Fruit fly (Drosophila melanogaster) whole organism, embryonic: ENCODE measurements around the gene CG33096.

ENCODE experiments used
- BtbVII ChIP-seq: fragments of 200-800 bp; sonication (Bioruptor generic); optimal IDR thresholded peaks from 3 replicates; lab custom pipeline; 2017; ENCODE audit warnings: missing biosample characterization, mild to moderate bottlenecking, missing genetic modification characterization
- CG1024 ChIP-seq: fragments of 200-800 bp; sonication (Bioruptor generic); IDR thresholded peaks from 2 replicates; pipeline ENCODE4 v1.3.6; 2022; ENCODE audit warnings: missing biosample characterization, missing genetic modification characterization
- CG12744 ChIP-seq: fragments of 200-800 bp; sonication (Bioruptor generic); optimal IDR thresholded peaks from 2 replicates; lab custom pipeline; 2016; ENCODE audit warnings: missing biosample characterization, missing genetic modification characterization
- CG13287 ChIP-seq: fragments of 200-800 bp; sonication (Bioruptor generic); IDR thresholded peaks from 2 replicates; pipeline ENCODE4 v1.3.6; 2022; ENCODE audit warnings: missing biosample characterization, missing genetic modification characterization; ENCODE audit not compliant: partially characterized antibody
- CG13624 ChIP-seq: fragments of 200-800 bp; sonication (Bioruptor generic); optimal IDR thresholded peaks from 2 replicates; lab custom pipeline; 2016; ENCODE audit warnings: missing biosample characterization, missing genetic modification characterization
- CG14441 ChIP-seq: fragments of 200-800 bp; sonication (Bioruptor generic); IDR thresholded peaks from 2 replicates; pipeline ENCODE4 v1.3.6; 2022; ENCODE audit warnings: missing biosample characterization, missing genetic modification characterization
- CG17186 ChIP-seq: fragments of 200-800 bp; sonication (Bioruptor generic); optimal IDR thresholded peaks from 3 replicates; lab custom pipeline; 2017; ENCODE audit warnings: missing biosample characterization, missing genetic modification reagents, missing genetic modification characterization
- CG17829 ChIP-seq: fragments of 200-800 bp; optimal IDR thresholded peaks from 2 replicates; lab custom pipeline; 2019; ENCODE audit warnings: missing biosample characterization, mild to moderate bottlenecking, missing genetic modification characterization, moderate library complexity
- CG18262 ChIP-seq: fragments of 200-800 bp; optimal IDR thresholded peaks from 3 replicates; lab custom pipeline; 2019; ENCODE audit warnings: missing biosample characterization, mild to moderate bottlenecking, missing genetic modification characterization, moderate library complexity
- CG18599 ChIP-seq: fragments of 200-800 bp; sonication (Bioruptor generic); optimal IDR thresholded peaks from 3 replicates; lab custom pipeline; 2017; ENCODE audit warnings: missing biosample characterization, missing genetic modification characterization, mild to moderate bottlenecking, moderate library complexity, missing genetic modification reagents
- CG2116 ChIP-seq: fragments of 200-800 bp; sonication (Bioruptor generic); optimal IDR thresholded peaks from 3 replicates; lab custom pipeline; 2018; ENCODE audit warnings: missing biosample characterization, mild to moderate bottlenecking, missing genetic modification characterization
- CG31365 ChIP-seq: fragments of 200-800 bp; sonication (Bioruptor generic); optimal IDR thresholded peaks from 2 replicates; lab custom pipeline; 2018; ENCODE audit warnings: missing biosample characterization, mild to moderate bottlenecking, missing genetic modification characterization
- CG31388 ChIP-seq: fragments of 200-800 bp; sonication (Bioruptor generic); optimal IDR thresholded peaks from 2 replicates; lab custom pipeline; 2016; ENCODE audit warnings: missing biosample characterization, missing genetic modification characterization
- CG3163 ChIP-seq: fragments of 200-800 bp; sonication (Bioruptor generic); optimal IDR thresholded peaks from 3 replicates; lab custom pipeline; 2016; ENCODE audit warnings: missing biosample characterization, missing genetic modification characterization
- CG32767 ChIP-seq: fragments of 200-800 bp; sonication (Bioruptor generic); IDR thresholded peaks from 2 replicates; pipeline ENCODE4 v1.3.6; 2022; ENCODE audit warnings: missing biosample characterization, missing genetic modification characterization
- CG33213 ChIP-seq: fragments of 200-800 bp; sonication (Bioruptor generic); optimal IDR thresholded peaks from 3 replicates; lab custom pipeline; 2016; ENCODE audit warnings: missing biosample characterization, missing genetic modification characterization
- CG4328 ChIP-seq: fragments of 200-800 bp; sonication (Bioruptor generic); optimal IDR thresholded peaks from 3 replicates; lab custom pipeline; 2017; ENCODE audit warnings: missing biosample characterization, missing genetic modification reagents, missing genetic modification characterization
- CG4854 ChIP-seq: fragments of 200-800 bp; sonication (Bioruptor generic); optimal IDR thresholded peaks from 2 replicates; lab custom pipeline; 2016; ENCODE audit warnings: missing biosample characterization, missing genetic modification characterization, inconsistent platforms
- CG5245 ChIP-seq: fragments of 200-800 bp; sonication (Bioruptor generic); optimal IDR thresholded peaks from 3 replicates; lab custom pipeline; 2016; ENCODE audit warnings: missing biosample characterization, missing genetic modification characterization
- CoRest ChIP-seq: fragments of 200-800 bp; sonication (Bioruptor generic); optimal IDR thresholded peaks from 3 replicates; lab custom pipeline; 2018; ENCODE audit warnings: missing biosample characterization, mild to moderate bottlenecking, missing genetic modification characterization, moderate library complexity
- Doc2 ChIP-seq: fragments of 200-800 bp; sonication (Bioruptor generic); IDR thresholded peaks from 2 replicates; pipeline ENCODE4 v1.3.6; 2022; ENCODE audit warnings: missing biosample characterization, missing genetic modification characterization
- Dref ChIP-seq: fragments of 200-800 bp; sonication (Bioruptor generic); IDR thresholded peaks from 2 replicates; pipeline ENCODE4 v1.3.6; 2022; ENCODE audit warnings: missing biosample characterization, missing genetic modification characterization
- ERR ChIP-seq: fragments of 200-800 bp; sonication (Bioruptor generic); optimal IDR thresholded peaks from 2 replicates; lab custom pipeline; 2016; ENCODE audit warnings: missing biosample characterization, missing genetic modification characterization
- HLH3B ChIP-seq: fragments of 200-800 bp; sonication (Bioruptor generic); IDR thresholded peaks from 2 replicates; pipeline ENCODE4 v1.3.6; 2022; ENCODE audit warnings: missing biosample characterization, missing genetic modification characterization
- Hr3 ChIP-seq: fragments of 200-800 bp; sonication (Bioruptor generic); optimal IDR thresholded peaks from 3 replicates; lab custom pipeline; 2016; ENCODE audit warnings: missing biosample characterization, missing genetic modification characterization
- Hr39 ChIP-seq: fragments of >200 bp; optimal IDR thresholded peaks from 2 replicates; lab custom pipeline; 2017
- MBD-R2 ChIP-seq: fragments of 200-800 bp; sonication (Bioruptor generic); IDR thresholded peaks from 2 replicates; pipeline ENCODE4 v1.3.6; 2022; ENCODE audit warnings: missing biosample characterization, missing genetic modification characterization
- Mad ChIP-seq: fragments of 200-800 bp; sonication (Bioruptor generic); optimal IDR thresholded peaks from 2 replicates; lab custom pipeline; 2016; ENCODE audit warnings: missing biosample characterization, missing genetic modification characterization
- NC2β ChIP-seq: fragments of 200-800 bp; sonication (Bioruptor generic); optimal IDR thresholded peaks from 2 replicates; lab custom pipeline; 2016; ENCODE audit warnings: missing biosample characterization, missing genetic modification characterization
- PHDP ChIP-seq: fragments of 200-800 bp; sonication (Bioruptor generic); optimal IDR thresholded peaks from 3 replicates; lab custom pipeline; 2018; ENCODE audit warnings: missing biosample characterization, mild to moderate bottlenecking, missing genetic modification characterization, moderate library complexity
- Side ChIP-seq: fragments of 200-800 bp; sonication (Bioruptor generic); optimal IDR thresholded peaks from 2 replicates; lab custom pipeline; 2016; ENCODE audit warnings: missing biosample characterization, missing genetic modification characterization
- abd-A ChIP-seq: fragments of 200-800 bp; sonication (Bioruptor generic); optimal IDR thresholded peaks from 3 replicates; lab custom pipeline; 2019; ENCODE audit warnings: missing biosample characterization, mild to moderate bottlenecking, missing genetic modification characterization, moderate library complexity
- ara ChIP-seq: fragments of 200-800 bp; sonication (Bioruptor generic); IDR thresholded peaks from 2 replicates; pipeline ENCODE4 v1.3.6; 2022; ENCODE audit warnings: missing biosample characterization, missing genetic modification characterization
- cas ChIP-seq: fragments of 200-800 bp; sonication (Bioruptor generic); IDR thresholded peaks from 2 replicates; pipeline ENCODE4 v1.3.6; 2022; ENCODE audit warnings: missing biosample characterization, missing genetic modification characterization
- chinmo ChIP-seq: fragments of 200-800 bp; sonication (Bioruptor generic); IDR thresholded peaks from 4 replicates; pipeline ENCODE4 v1.3.6; 2022; ENCODE audit warnings: missing biosample characterization, missing genetic modification characterization; ENCODE audit not compliant: partially characterized antibody
- dan ChIP-seq: fragments of 200-800 bp; sonication (Bioruptor generic); IDR thresholded peaks from 2 replicates; pipeline ENCODE4 v1.3.6; 2022; ENCODE audit warnings: missing biosample characterization, missing genetic modification characterization
- ewg ChIP-seq: fragments of 200-800 bp; sonication (Bioruptor generic); optimal IDR thresholded peaks from 3 replicates; lab custom pipeline; 2017; ENCODE audit warnings: mild to moderate bottlenecking, missing biosample characterization, missing genetic modification reagents, missing genetic modification characterization
- eyg ChIP-seq: fragments of 200-800 bp; sonication (Bioruptor generic); optimal IDR thresholded peaks from 3 replicates; lab custom pipeline; 2016; ENCODE audit warnings: missing biosample characterization, missing genetic modification characterization
- gsb ChIP-seq: fragments of 200-800 bp; sonication (Bioruptor generic); IDR thresholded peaks from 2 replicates; pipeline ENCODE4 v1.3.6; 2022; ENCODE audit warnings: missing biosample characterization, missing genetic modification characterization
- jigr1 ChIP-seq: fragments of 200-800 bp; sonication (Bioruptor generic); IDR thresholded peaks from 3 replicates; pipeline ENCODE4 v1.3.6; 2022; ENCODE audit warnings: missing biosample characterization, missing genetic modification characterization
- nmo ChIP-seq: fragments of 200-800 bp; sonication (Bioruptor generic); optimal IDR thresholded peaks from 2 replicates; lab custom pipeline; 2018; ENCODE audit warnings: missing biosample characterization, mild to moderate bottlenecking, missing genetic modification characterization, moderate library complexity
- phol ChIP-seq: fragments of 200-800 bp; sonication (Bioruptor generic); optimal IDR thresholded peaks from 3 replicates; lab custom pipeline; 2018; ENCODE audit warnings: missing biosample characterization, mild to moderate bottlenecking, missing genetic modification characterization, moderate library complexity
- pros ChIP-seq: fragments of 200-800 bp; sonication (Bioruptor generic); optimal IDR thresholded peaks from 3 replicates; lab custom pipeline; 2019; ENCODE audit warnings: missing biosample characterization, mild to moderate bottlenecking, missing genetic modification characterization, moderate library complexity
- repo ChIP-seq: fragments of 200-800 bp; sonication (Bioruptor generic); optimal IDR thresholded peaks from 2 replicates; lab custom pipeline; 2016; ENCODE audit warnings: missing biosample characterization, missing genetic modification characterization
- sens-2 ChIP-seq: fragments of 200-800 bp; sonication (Bioruptor generic); IDR thresholded peaks from 2 replicates; pipeline ENCODE4 v1.3.6; 2022; ENCODE audit warnings: missing biosample characterization, missing genetic modification characterization
- tap ChIP-seq: fragments of 200-800 bp; optimal IDR thresholded peaks from 3 replicates; lab custom pipeline; 2019; ENCODE audit warnings: missing biosample characterization, mild to moderate bottlenecking, missing genetic modification characterization, moderate library complexity
- tna ChIP-seq: fragments of 200-800 bp; sonication (Bioruptor generic); IDR thresholded peaks from 2 replicates; pipeline ENCODE4 v1.3.6; 2022; ENCODE audit warnings: missing biosample characterization, missing genetic modification characterization; ENCODE audit not compliant: partially characterized antibody
- vfl ChIP-seq: fragments of 200-800 bp; sonication (Bioruptor generic); optimal IDR thresholded peaks from 2 replicates; lab custom pipeline; 2016; ENCODE audit warnings: missing biosample characterization, missing genetic modification characterization
- wdn ChIP-seq: fragments of 200-800 bp; sonication (Bioruptor generic); IDR thresholded peaks from 2 replicates; pipeline ENCODE4 v1.3.6; 2022; ENCODE audit warnings: missing biosample characterization, missing genetic modification characterization
- wek ChIP-seq: fragments of 200-800 bp; sonication (Bioruptor generic); optimal IDR thresholded peaks from 3 replicates; lab custom pipeline; 2018; ENCODE audit warnings: missing biosample characterization, mild to moderate bottlenecking, missing genetic modification characterization, moderate library complexity
- zfh1 ChIP-seq: fragments of 200-800 bp; sonication (Bioruptor generic); IDR thresholded peaks from 3 replicates; pipeline ENCODE4 v1.3.6; 2022; ENCODE audit warnings: missing biosample characterization, missing genetic modification characterization

The CG33096 gene

DNA sequence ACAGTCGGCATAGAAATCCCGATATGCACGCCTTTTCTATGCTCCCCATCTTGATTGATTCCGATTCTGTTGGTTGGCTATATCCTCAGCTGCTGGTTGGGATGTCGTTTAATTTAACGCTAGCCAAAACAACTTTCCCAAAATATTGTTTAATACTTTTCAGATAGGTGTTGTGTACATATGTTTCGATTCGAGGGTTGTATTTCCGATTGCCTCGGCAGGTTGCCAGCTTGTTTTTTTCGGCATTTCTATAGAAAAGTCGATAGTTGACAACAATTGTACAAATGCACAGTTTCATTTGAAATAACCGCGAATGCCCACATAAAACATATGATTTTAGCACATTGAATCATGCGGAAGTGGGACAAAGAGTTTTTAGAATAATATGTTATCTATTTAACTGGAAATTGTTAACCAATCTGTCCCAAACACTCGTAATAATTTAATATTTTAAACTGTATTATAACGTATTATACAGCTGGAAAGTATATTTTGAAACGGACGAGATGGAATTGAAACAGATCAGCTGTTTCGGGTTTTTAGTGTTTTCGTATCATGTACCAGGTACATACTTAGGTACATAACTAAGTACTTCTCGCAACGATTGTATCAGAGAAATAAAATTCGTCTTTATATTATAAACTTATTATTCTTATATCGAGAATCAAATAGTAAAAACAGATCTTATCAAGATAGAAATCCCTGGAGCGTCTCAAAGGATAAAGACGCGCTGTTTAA, 42.9 kb upstream of the CG33096 start, which contains the start of gene CG31109 (continued):
- TF ChIP-seq abd-A (tag; lab: Kevin White, UChicago) (no peak), Doc2 (GFP tag; lab: Robert Waterston, UW) (no peak), CG13287 (peak; percentile 61), PHDP (tag; lab: Kevin White, UChicago) (peak; percentile 1), HLH3B (GFP tag; lab: Robert Waterston, UW) (no peak), Hr39 (lab: Kevin White, UChicago) (no peak), CG33213 (GFP tag; lab: Kevin White, UChicago) (no peak), jigr1 (GFP tag; lab: Robert Waterston, UW) (no peak), CG32767 (0 out of 2 replicates have a peak, but pooled peaks have one; percentile 23), CG4854 (GFP tag; lab: Kevin White, UChicago) (no peak), cas (no peak), CG31388 (no peak), ERR (GFP tag; lab: Kevin White, UChicago) (no peak), CG17186 (GFP tag; lab: Kevin White, UChicago) (no peak), wdn (GFP tag; lab: Robert Waterston, UW) (no peak), nmo (GFP tag; lab: Kevin White, UChicago) (peak; percentile 35), Side (GFP tag; lab: Kevin White, UChicago) (no peak), CoRest (tag; lab: Kevin White, UChicago) (peak; percentile 29), phol (tag; lab: Kevin White, UChicago) (peak; percentile 40), BtbVII (GFP tag; lab: Kevin White, UChicago) (no peak), CG3163 (GFP tag; lab: Kevin White, UChicago) (no peak), chinmo (no peak), dan (GFP tag; lab: Robert Waterston, UW) (no peak), Dref (GFP tag; lab: Robert Waterston, UW) (peak; percentile 78), pros (GFP tag; lab: Kevin White, UChicago) (no peak), eyg (GFP tag; lab: Kevin White, UChicago) (no peak), CG13624 (GFP tag; lab: Kevin White, UChicago) (peak; percentile 42), MBD-R2 (GFP tag; lab: Robert Waterston, UW) (peak; percentile 79), repo (GFP tag; lab: Kevin White, UChicago) (no peak), CG14441 (GFP tag; lab: Robert Waterston, UW) (0 out of 2 replicates have a peak, but pooled peaks have one; percentile 17), CG2116 (GFP tag; lab: Kevin White, UChicago) (peak; percentile 99), NC2β (GFP tag; lab: Kevin White, UChicago) (peak; percentile 34), tap (tag; lab: Kevin White, UChicago) (no peak), zfh1 (no peak), sens-2 (GFP tag; lab: Robert Waterston, UW) (no peak), Hr3 (no peak), CG31365 (tag; lab: Kevin White, UChicago) (no peak), CG4328 (GFP tag; lab: Kevin White, UChicago) (peak; percentile 11), vfl (GFP tag; lab: Kevin White, UChicago) (no peak), CG1024 (no peak), ewg (GFP tag; lab: Kevin White, UChicago) (no peak), CG18262 (peak; percentile 33), CG5245 (no peak), CG17829 (tag; lab: Kevin White, UChicago) (peak; percentile 31), CG12744 (no peak), ara (no peak), gsb (no peak), CG18599 (GFP tag; lab: Kevin White, UChicago) (peak; percentile 19), Mad (GFP tag; lab: Kevin White, UChicago) (no peak), wek (no peak), tna (GFP tag; lab: Robert Waterston, UW) (no peak)
